Fruit fly (Drosophila melanogaster) whole organism, adult: ENCODE data around the gene CG34293.

Experiments used
- CG11617 ChIP-seq: fragments of 200-800 bp; sonication (Bioruptor generic); optimal IDR thresholded peaks from 2 replicates; lab custom pipeline; 2017; ENCODE audit warnings: mild to moderate bottlenecking, missing biosample characterization, missing genetic modification reagents, missing genetic modification characterization
- CG12768 ChIP-seq: fragments of 200-800 bp; sonication (Bioruptor generic); optimal IDR thresholded peaks from 2 replicates; lab custom pipeline; 2017; ENCODE audit warnings: missing biosample characterization, missing genetic modification characterization, mild to moderate bottlenecking, moderate library complexity, missing genetic modification reagents
- CG1620 ChIP-seq: fragments of 200-800 bp; sonication (Bioruptor generic); optimal IDR thresholded peaks from 2 replicates; lab custom pipeline; 2016; ENCODE audit warnings: missing biosample characterization, missing genetic modification characterization
- CG33017 ChIP-seq: fragments of 200-800 bp; sonication (Bioruptor generic); optimal IDR thresholded peaks from 2 replicates; lab custom pipeline; 2018; ENCODE audit warnings: missing biosample characterization, mild to moderate bottlenecking, missing genetic modification characterization, moderate library complexity
- CG5204 ChIP-seq: fragments of 200-800 bp; sonication (Bioruptor generic); optimal IDR thresholded peaks from 2 replicates; lab custom pipeline; 2016; ENCODE audit warnings: missing biosample characterization, missing genetic modification characterization
- CG7045 ChIP-seq: fragments of 200-800 bp; sonication (Bioruptor generic); optimal IDR thresholded peaks from 2 replicates; lab custom pipeline; 2017; ENCODE audit warnings: missing biosample characterization, mild to moderate bottlenecking, missing genetic modification characterization
- CG7101 ChIP-seq: fragments of 200-800 bp; sonication (Bioruptor generic); optimal IDR thresholded peaks from 2 replicates; lab custom pipeline; 2018; ENCODE audit warnings: missing biosample characterization, mild to moderate bottlenecking, missing genetic modification characterization, moderate library complexity
- Crg-1 ChIP-seq: fragments of 200-800 bp; sonication (Bioruptor generic); optimal IDR thresholded peaks from 2 replicates; lab custom pipeline; 2016; ENCODE audit warnings: missing biosample characterization, missing genetic modification characterization
- Hr96 ChIP-seq: fragments of 200-800 bp; sonication (Bioruptor generic); optimal IDR thresholded peaks from 2 replicates; lab custom pipeline; 2016; ENCODE audit warnings: missing biosample characterization, missing genetic modification characterization
- Mnt ChIP-seq: fragments of 200-800 bp; sonication (Bioruptor generic); optimal IDR thresholded peaks from 2 replicates; lab custom pipeline; 2016; ENCODE audit warnings: missing biosample characterization, mild to moderate bottlenecking, missing genetic modification characterization
- cic ChIP-seq: fragments of 200-800 bp; sonication (Bioruptor generic); optimal IDR thresholded peaks from 2 replicates; lab custom pipeline; 2017; ENCODE audit warnings: missing biosample characterization, mild to moderate bottlenecking, missing genetic modification characterization, moderate library complexity
- kay ChIP-seq: fragments of 200-800 bp; sonication (Bioruptor generic); peaks from one replicate; lab custom pipeline; 2016; ENCODE audit warnings: missing biosample characterization, missing genetic modification characterization, borderline replicate concordance
- pad ChIP-seq: fragments of 200-800 bp; sonication (Bioruptor generic); optimal IDR thresholded peaks from 3 replicates; lab custom pipeline; 2017; ENCODE audit warnings: missing biosample characterization, missing genetic modification characterization, mild to moderate bottlenecking, moderate library complexity, missing genetic modification reagents

DNA sequence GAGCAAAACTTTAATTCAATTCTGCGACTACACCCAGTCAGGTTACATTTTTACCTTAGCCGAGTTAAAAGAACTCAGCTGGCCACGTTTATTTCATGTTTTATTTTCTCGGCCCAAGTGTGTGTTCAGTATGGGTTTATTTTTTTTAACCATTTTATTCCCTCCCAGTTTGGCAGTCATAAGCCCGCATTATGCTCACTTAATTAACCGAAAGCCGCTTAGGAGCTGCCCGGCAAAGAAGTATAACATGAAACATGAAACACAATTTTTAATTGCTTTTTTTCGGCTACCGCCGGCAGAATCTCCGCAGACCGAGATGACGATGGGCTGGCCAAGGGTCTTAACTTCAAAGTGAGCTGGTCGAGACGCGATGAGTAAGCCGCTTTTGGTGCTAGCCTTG, 21.5 kb upstream of the CG34293 start:
- TF ChIP-seq kay (no peak), CG7045 (GFP tag; lab: Kevin White, UChicago) (no peak), CG11617 (GFP tag; lab: Kevin White, UChicago) (no peak), CG7101 (tag; lab: Kevin White, UChicago) (no peak), CG33017 (tag; lab: Kevin White, UChicago) (no peak), CG5204 (GFP tag; lab: Kevin White, UChicago) (no peak), pad (GFP tag; lab: Kevin White, UChicago) (no peak), CG1620 (GFP tag; lab: Kevin White, UChicago) (no peak), Mnt (GFP tag; lab: Kevin White, UChicago) (no peak), CG12768 (GFP tag; lab: Kevin White, UChicago) (no peak), cic (no peak), Crg-1 (GFP tag; lab: Kevin White, UChicago) (no peak), Hr96 (no peak)
